Fruit fly (Drosophila melanogaster): ENCODE results near the gene CG14692.

- TF ChIP-seq EcR (GFP tag; optimal IDR thresholded peaks at IDR 0.05) (no peak), CG8159 (tag; optimal IDR thresholded peaks at IDR 0.05) (no peak), Snoo (tag; optimal IDR thresholded peaks at IDR 0.05) (no peak), CG12605 (GFP tag; IDR thresholded peaks at IDR 0.05) (no peak), CG34367 (tag; optimal IDR thresholded peaks at IDR 0.05) (no peak)
These were observed 24.9 kb upstream of the CG14692 start for dm6 chr3R:10828688-10829087.
